Worm (Caenorhabditis elegans) whole organism, early embryonic: ENCODE measurements around the gene Y105C5B.25.
A peak's percentile ranks its signal among the peaks of the same experiment; 100 is the strongest.

Experiments used
- B0310.2 ChIP-seq: sonication (generic microtip); optimal IDR thresholded peaks from 2 replicates; lab custom pipeline; 2016; ENCODE audit warnings: mild to moderate bottlenecking, missing genetic modification characterization, missing compliant biosample characterization
- F13C5.2 ChIP-seq: sonication (generic microtip); optimal IDR thresholded peaks from 2 replicates; lab custom pipeline; 2017; ENCODE audit warnings: mild to moderate bottlenecking, missing genetic modification characterization, inconsistent platforms, missing compliant biosample characterization
- aly-1 ChIP-seq: sonication (generic microtip); optimal IDR thresholded peaks from 2 replicates; lab custom pipeline; 2016; ENCODE audit warnings: missing genetic modification characterization, missing compliant biosample characterization
- ama-1 ChIP-seq: fragments of 150-350 bp; optimal IDR thresholded peaks from 2 replicates; lab custom pipeline; 2014
- ceh-13 ChIP-seq: fragments of 200-800 bp; sonication (Bioruptor generic); optimal IDR thresholded peaks from 2 replicates; lab custom pipeline; 2018; ENCODE audit warnings: mild to moderate bottlenecking, missing genetic modification characterization, missing compliant biosample characterization
- ceh-36 ChIP-seq: sonication (generic microtip); optimal IDR thresholded peaks from 2 replicates; lab custom pipeline; 2016; ENCODE audit warnings: missing genetic modification characterization, inconsistent platforms, missing compliant biosample characterization
- ets-7 ChIP-seq: sonication (generic microtip); optimal IDR thresholded peaks from 2 replicates; lab custom pipeline; 2016; ENCODE audit warnings: missing genotype, missing genetic modification characterization, missing compliant biosample characterization
- flt-1 ChIP-seq: fragments of 200-800 bp; sonication (Bioruptor generic); IDR thresholded peaks from 2 replicates; pipeline ENCODE4 v1.3.6; 2022; ENCODE audit warnings: missing genetic modification characterization, missing compliant biosample characterization
- hmbx-1 ChIP-seq: sonication (generic microtip); optimal IDR thresholded peaks from 2 replicates; lab custom pipeline; 2016; ENCODE audit warnings: mild to moderate bottlenecking, missing genetic modification characterization, missing compliant biosample characterization
- hnd-1 ChIP-seq: sonication (generic microtip); optimal IDR thresholded peaks from 2 replicates; lab custom pipeline; 2016; ENCODE audit warnings: missing genetic modification characterization, missing compliant biosample characterization
- pes-1 ChIP-seq: fragments of 200-800 bp; sonication (Bioruptor generic); IDR thresholded peaks from 2 replicates; pipeline ENCODE4 v1.3.6; 2022; ENCODE audit warnings: missing genetic modification reagents, missing genetic modification characterization, missing compliant biosample characterization
- scrt-1 ChIP-seq: fragments of 200-800 bp; sonication (Bioruptor generic); IDR thresholded peaks from 2 replicates; pipeline ENCODE4 v1.3.6; 2022; ENCODE audit warnings: missing genetic modification characterization, missing compliant biosample characterization
- sea-1 ChIP-seq: fragments of 200-800 bp; sonication (Bioruptor generic); conservative IDR thresholded peaks from 2 replicates; pipeline ENCODE4 v1.3.6; 2022; ENCODE audit warnings: missing genetic modification characterization, missing compliant biosample characterization
- tbx-11 ChIP-seq: fragments of 200-800 bp; sonication (Bioruptor generic); IDR thresholded peaks from 2 replicates; pipeline ENCODE4 v1.3.6; 2022; ENCODE audit warnings: missing genetic modification characterization, missing compliant biosample characterization
- tbx-37 ChIP-seq: fragments of 200-800 bp; sonication (Bioruptor generic); conservative IDR thresholded peaks from 2 replicates; pipeline ENCODE4 v1.3.6; 2022; ENCODE audit warnings: missing genetic modification reagents, missing genetic modification characterization, missing compliant biosample characterization
- tra-4 ChIP-seq: sonication (generic microtip); optimal IDR thresholded peaks from 2 replicates; lab custom pipeline; 2017; ENCODE audit warnings: missing genetic modification characterization, missing compliant biosample characterization

The Y105C5B.25 gene

DNA sequence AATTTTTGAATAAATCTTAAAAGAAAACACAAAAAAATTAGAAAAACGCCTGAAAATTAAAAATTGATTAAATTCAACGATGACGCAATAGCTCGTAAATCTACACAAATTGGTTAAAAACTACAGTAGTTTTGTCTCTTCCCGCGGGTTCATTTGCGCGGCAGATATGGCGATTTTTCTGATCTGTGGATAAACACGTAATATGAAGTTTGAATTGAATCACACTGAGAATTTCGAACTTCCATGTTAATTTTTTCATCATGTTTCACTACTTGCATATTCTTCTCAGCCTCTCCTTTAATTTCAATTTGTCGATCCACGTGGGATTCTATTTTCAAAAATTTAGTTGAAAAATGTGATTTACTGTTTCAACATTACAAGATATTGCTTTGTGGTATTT lies 20.4 kb upstream of the Y105C5B.25 start:
- 0 out of 2 replicates have a peak, but pooled peaks have one; percentile 27 for TF ChIP-seq sea-1

- TF ChIP-seq F13C5.2 (tag; lab: Kevin White, UChicago) (no peak), tbx-11 (GFP tag; lab: Robert Waterston, UW) (no peak), B0310.2 (tag; lab: Kevin White, UChicago) (no peak)
These were observed 892 bp downstream of the Y105C5B.25 start for ce11 chrIV:16146063-16146462.

ce11 chrIV:16138765-16139164 lies 8.2 kb downstream of the Y105C5B.25 start:
- TF ChIP-seq pes-1 (GFP tag; lab: Robert Waterston, UW): no peak
- no peak for TF ChIP-seq hnd-1 (tag; lab: Kevin White, UChicago)
- no peak for TF ChIP-seq hmbx-1

DNA sequence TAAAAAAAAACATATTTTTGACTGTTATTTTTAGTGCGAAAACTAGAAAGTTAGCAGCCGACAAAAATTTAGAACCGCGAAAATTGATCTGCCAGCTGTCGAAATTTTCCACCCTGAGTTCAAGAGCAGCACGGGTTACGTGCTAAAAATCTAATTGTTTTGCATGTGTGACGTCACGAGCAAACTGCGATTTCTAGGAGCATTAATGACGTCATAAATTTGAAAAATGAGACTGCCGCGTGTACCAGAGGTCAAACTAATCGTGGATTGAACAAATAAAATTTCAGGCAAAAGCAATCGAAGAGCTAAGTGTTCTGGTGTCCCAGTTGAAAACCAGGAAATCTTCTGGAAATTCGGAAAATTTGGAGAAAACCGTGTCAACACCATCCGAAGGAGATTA lies 13.2 kb downstream of the Y105C5B.25 start:
- TF ChIP-seq ceh-13 (GFP tag; lab: Kevin White, UChicago): no peak

ce11 chrIV:16132164-16132563 lies 14.8 kb downstream of the Y105C5B.25 start, which contains the start of gene hlh-32:
Gene hlh-32 (plus strand): TSS chrIV:16132464.
- TF ChIP-seq hmbx-1: no peak
- no peak for TF ChIP-seq F13C5.2 (tag; lab: Kevin White, UChicago)
- no peak for TF ChIP-seq ets-7 (tag; lab: Kevin White, UChicago)
- TF ChIP-seq ceh-36: no peak
- no peak for TF ChIP-seq flt-1 (GFP tag; lab: Robert Waterston, UW)
- TF ChIP-seq tbx-37 (GFP tag; lab: Robert Waterston, UW): no peak
- TF ChIP-seq sea-1: no peak
- no peak for TF ChIP-seq tbx-11 (GFP tag; lab: Robert Waterston, UW)
- TF ChIP-seq ama-1 (lab: Kevin White, UChicago): no peak
- TF ChIP-seq scrt-1: no peak

- TF ChIP-seq scrt-1: no peak
- no peak for TF ChIP-seq ama-1 (lab: Kevin White, UChicago)
- no peak for TF ChIP-seq pes-1 (GFP tag; lab: Robert Waterston, UW)
- TF ChIP-seq B0310.2 (tag; lab: Kevin White, UChicago): no peak
These were observed 21.2 kb downstream of the Y105C5B.25 start for ce11 chrIV:16125777-16126176.

DNA sequence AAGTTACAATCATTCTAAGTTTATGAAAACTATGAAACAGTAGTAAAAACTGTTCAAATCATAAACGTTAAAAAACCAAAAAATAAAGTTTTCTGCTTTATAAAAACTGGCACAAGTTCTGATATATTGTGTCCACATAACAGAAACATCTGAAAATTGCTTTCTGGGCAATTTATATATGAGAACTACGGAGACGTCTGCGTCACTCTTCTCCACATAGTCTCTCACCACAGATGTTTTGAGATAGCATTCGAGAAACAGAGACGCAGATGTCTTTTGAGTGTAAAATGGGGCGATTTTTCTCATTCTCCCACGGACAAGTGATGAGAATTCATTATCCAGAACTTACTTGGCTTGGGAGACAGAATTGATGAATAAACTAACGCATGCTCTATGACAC lies 27.4 kb downstream of the Y105C5B.25 start:
- TF ChIP-seq hnd-1 (tag; lab: Kevin White, UChicago) (no peak), tra-4 (tag; lab: Kevin White, UChicago) (no peak), tbx-37 (GFP tag; lab: Robert Waterston, UW) (no peak), tbx-11 (GFP tag; lab: Robert Waterston, UW) (no peak), flt-1 (GFP tag; lab: Robert Waterston, UW) (no peak), aly-1 (tag; lab: Kevin White, UChicago) (no peak), hmbx-1 (no peak)
